Worm (Caenorhabditis elegans): Measurements from ENCODE around the gene irld-6.

- TF ChIP-seq W03F9.2 (tag; optimal IDR thresholded peaks at IDR 0.05) (peak; percentile 11), him-1 (tag; optimal IDR thresholded peaks at IDR 0.05) (no peak)
These were observed 36.8 kb downstream of the irld-6 start for ce11 chrV:10719833-10720170.
